Fruit fly (Drosophila melanogaster) whole organism, embryonic: Measurements from ENCODE around the gene Glut3.

ENCODE experiments used
- Blimp-1 ChIP-seq: fragments of 200-800 bp; sonication (Bioruptor generic); optimal IDR thresholded peaks from 3 replicates; lab custom pipeline; 2018; ENCODE audit warnings: missing biosample characterization, missing genetic modification characterization, mild to moderate bottlenecking, moderate library complexity, missing genetic modification reagents
- CG11695 ChIP-seq: fragments of 200-800 bp; sonication (Bioruptor generic); IDR thresholded peaks from 3 replicates; pipeline ENCODE4 v1.3.6; 2022; ENCODE audit warnings: missing biosample characterization, missing genetic modification characterization
- CG11696 ChIP-seq: fragments of 200-800 bp; sonication (Bioruptor generic); IDR thresholded peaks from 2 replicates; pipeline ENCODE4 v1.3.6; 2022; ENCODE audit warnings: missing biosample characterization, missing genetic modification characterization
- CG14667 ChIP-seq: fragments of 200-800 bp; sonication (Bioruptor generic); IDR thresholded peaks from 2 replicates; pipeline ENCODE4 v1.3.6; 2022; ENCODE audit warnings: missing biosample characterization, missing genetic modification characterization
- CG1529 ChIP-seq: fragments of 200-800 bp; sonication (Bioruptor generic); optimal IDR thresholded peaks from 3 replicates; lab custom pipeline; 2018; ENCODE audit warnings: missing biosample characterization, missing genetic modification characterization
- CG16863 ChIP-seq: fragments of 200-800 bp; sonication (Bioruptor generic); optimal IDR thresholded peaks from 3 replicates; lab custom pipeline; 2016; ENCODE audit warnings: missing biosample characterization, missing genetic modification characterization
- CG17612 ChIP-seq: fragments of 200-800 bp; sonication (Bioruptor generic); IDR thresholded peaks from 2 replicates; pipeline ENCODE4 v1.3.6; 2022; ENCODE audit warnings: missing biosample characterization, missing genetic modification characterization
- CG18619 ChIP-seq: fragments of 200-800 bp; sonication (Bioruptor generic); optimal IDR thresholded peaks from 3 replicates; lab custom pipeline; 2017; ENCODE audit warnings: missing biosample characterization, mild to moderate bottlenecking, missing genetic modification characterization
- CG2678 ChIP-seq: fragments of 200-800 bp; sonication (Bioruptor generic); optimal IDR thresholded peaks from 3 replicates; lab custom pipeline; 2019; ENCODE audit warnings: missing biosample characterization, mild to moderate bottlenecking, missing genetic modification characterization, moderate library complexity
- CG2889 ChIP-seq: fragments of 200-800 bp; sonication (Bioruptor generic); IDR thresholded peaks from 3 replicates; pipeline ENCODE4 v1.3.6; 2022; ENCODE audit warnings: missing biosample characterization, missing genetic modification characterization
- CG30403 ChIP-seq: fragments of 200-800 bp; sonication (Bioruptor generic); optimal IDR thresholded peaks from 3 replicates; lab custom pipeline; 2016; ENCODE audit warnings: missing biosample characterization, missing genetic modification characterization
- CG33557 ChIP-seq: fragments of 200-800 bp; sonication (Bioruptor generic); optimal IDR thresholded peaks from 2 replicates; lab custom pipeline; 2019; ENCODE audit warnings: missing biosample characterization, mild to moderate bottlenecking, missing genetic modification characterization, moderate library complexity
- CG34422 ChIP-seq: fragments of 200-800 bp; sonication (Bioruptor generic); IDR thresholded peaks from 3 replicates; pipeline ENCODE4 v1.3.6; 2022; ENCODE audit warnings: missing biosample characterization, missing genetic modification characterization
- CG3847 ChIP-seq: fragments of 200-800 bp; sonication (Bioruptor generic); IDR thresholded peaks from 2 replicates; pipeline ENCODE4 v1.3.6; 2022; ENCODE audit warnings: missing biosample characterization, missing genetic modification characterization
- CG4820 ChIP-seq: fragments of 200-800 bp; sonication (Bioruptor generic); optimal IDR thresholded peaks from 3 replicates; lab custom pipeline; 2016; ENCODE audit warnings: missing biosample characterization, missing genetic modification characterization
- CG7271 ChIP-seq: fragments of 200-800 bp; sonication (Bioruptor generic); optimal IDR thresholded peaks from 2 replicates; lab custom pipeline; 2018; ENCODE audit warnings: missing biosample characterization, mild to moderate bottlenecking, missing genetic modification characterization, moderate library complexity
- CG7357 ChIP-seq: fragments of 200-800 bp; sonication (Bioruptor generic); IDR thresholded peaks from 3 replicates; pipeline ENCODE4 v1.3.6; 2022; ENCODE audit warnings: missing biosample characterization, missing genetic modification characterization
- CG7839 ChIP-seq: fragments of 200-800 bp; sonication (Bioruptor generic); optimal IDR thresholded peaks from 3 replicates; lab custom pipeline; 2018; ENCODE audit warnings: missing biosample characterization, mild to moderate bottlenecking, missing genetic modification characterization, moderate library complexity
- CG8924 ChIP-seq: fragments of 200-800 bp; optimal IDR thresholded peaks from 3 replicates; lab custom pipeline; 2019; ENCODE audit warnings: missing biosample characterization, mild to moderate bottlenecking, missing genetic modification characterization, moderate library complexity
- CG9215 ChIP-seq: fragments of 200-800 bp; sonication (Bioruptor generic); IDR thresholded peaks from 2 replicates; pipeline ENCODE4 v1.3.6; 2022; ENCODE audit warnings: missing biosample characterization, missing genetic modification characterization
- CkIIα-i1 ChIP-seq: fragments of 200-800 bp; sonication (Bioruptor generic); IDR thresholded peaks from 2 replicates; pipeline ENCODE4 v1.3.6; 2022; ENCODE audit warnings: missing biosample characterization, missing genetic modification characterization
- H15 ChIP-seq: fragments of 200-800 bp; sonication (Bioruptor generic); IDR thresholded peaks from 3 replicates; pipeline ENCODE4 v1.3.6; 2022; ENCODE audit warnings: missing biosample characterization, missing genetic modification characterization
- HLH3B ChIP-seq: fragments of 200-800 bp; sonication (Bioruptor generic); IDR thresholded peaks from 2 replicates; pipeline ENCODE4 v1.3.6; 2022; ENCODE audit warnings: missing biosample characterization, missing genetic modification characterization
- Hr51 ChIP-seq, 2 experiments: fragments of 200-800 bp; sonication (Bioruptor generic); optimal IDR thresholded peaks; 2 replicates in 1 of 2; 3 replicates in 1 of 2; lab custom pipeline; 2016 to 2018; ENCODE audit warnings: missing biosample characterization in 2 of 2, missing genetic modification characterization in 2 of 2, mild to moderate bottlenecking in 1 of 2, moderate library complexity in 1 of 2
- MTF-1 ChIP-seq: fragments of 200-800 bp; sonication (Bioruptor generic); optimal IDR thresholded peaks from 2 replicates; lab custom pipeline; 2018; ENCODE audit warnings: missing biosample characterization, mild to moderate bottlenecking, missing genetic modification characterization, borderline replicate concordance
- Meics ChIP-seq: fragments of 200-800 bp; sonication (Bioruptor generic); optimal IDR thresholded peaks from 2 replicates; lab custom pipeline; 2017; ENCODE audit warnings: missing biosample characterization, mild to moderate bottlenecking, missing genetic modification characterization
- abd-A ChIP-seq: fragments of 200-800 bp; sonication (Bioruptor generic); optimal IDR thresholded peaks from 3 replicates; lab custom pipeline; 2019; ENCODE audit warnings: missing biosample characterization, mild to moderate bottlenecking, missing genetic modification characterization, moderate library complexity
- ase ChIP-seq: fragments of 200-800 bp; sonication (Bioruptor generic); IDR thresholded peaks from 3 replicates; pipeline ENCODE4 v1.3.6; 2022; ENCODE audit warnings: missing biosample characterization, missing genetic modification characterization
- br ChIP-seq: fragments of >200 bp; optimal IDR thresholded peaks from 2 replicates; lab custom pipeline; 2017
- caup ChIP-seq: fragments of 200-800 bp; sonication (Bioruptor generic); optimal IDR thresholded peaks from 3 replicates; lab custom pipeline; 2017; ENCODE audit warnings: missing biosample characterization, mild to moderate bottlenecking, missing genetic modification characterization, moderate library complexity; ENCODE audit not compliant: severe bottlenecking
- crp ChIP-seq, 2 experiments: fragments of 200-800 bp; sonication (Bioruptor generic); optimal IDR thresholded peaks; 2 replicates in 1 of 2; 3 replicates in 1 of 2; lab custom pipeline; 2017; ENCODE audit warnings: missing biosample characterization in 2 of 2, missing genetic modification characterization in 2 of 2, mild to moderate bottlenecking in 1 of 2, moderate library complexity in 1 of 2
- ewg ChIP-seq: fragments of 200-800 bp; sonication (Bioruptor generic); optimal IDR thresholded peaks from 3 replicates; lab custom pipeline; 2017; ENCODE audit warnings: mild to moderate bottlenecking, missing biosample characterization, missing genetic modification reagents, missing genetic modification characterization
- gfzf ChIP-seq: fragments of 200-800 bp; sonication (Bioruptor generic); optimal IDR thresholded peaks from 2 replicates; lab custom pipeline; 2016; ENCODE audit warnings: missing biosample characterization, mild to moderate bottlenecking, missing genetic modification characterization, moderate library complexity
- grau ChIP-seq: fragments of 200-800 bp; optimal IDR thresholded peaks from 3 replicates; lab custom pipeline; 2019; ENCODE audit warnings: missing biosample characterization, mild to moderate bottlenecking, missing genetic modification characterization, moderate library complexity
- kah ChIP-seq: fragments of 200-800 bp; sonication (Bioruptor generic); optimal IDR thresholded peaks from 2 replicates; lab custom pipeline; 2018; ENCODE audit warnings: missing biosample characterization, mild to moderate bottlenecking, missing genetic modification characterization
- klu ChIP-seq: fragments of 200-800 bp; sonication (Bioruptor generic); IDR thresholded peaks from 2 replicates; pipeline ENCODE4 v1.3.6; 2022; ENCODE audit warnings: missing biosample characterization, missing genetic modification characterization
- kni ChIP-seq: fragments of 200-800 bp; sonication (Bioruptor generic); optimal IDR thresholded peaks from 3 replicates; lab custom pipeline; 2017; ENCODE audit warnings: mild to moderate bottlenecking, missing biosample characterization, missing genetic modification reagents, missing genetic modification characterization
- phol ChIP-seq: fragments of 200-800 bp; sonication (Bioruptor generic); optimal IDR thresholded peaks from 3 replicates; lab custom pipeline; 2018; ENCODE audit warnings: missing biosample characterization, mild to moderate bottlenecking, missing genetic modification characterization, moderate library complexity
- pita ChIP-seq: fragments of 200-800 bp; sonication (Bioruptor generic); optimal IDR thresholded peaks from 2 replicates; lab custom pipeline; 2017; ENCODE audit warnings: missing biosample characterization, mild to moderate bottlenecking, missing genetic modification characterization
- row ChIP-seq: fragments of 200-800 bp; sonication (Bioruptor generic); IDR thresholded peaks from 3 replicates; pipeline ENCODE4 v1.3.6; 2022; ENCODE audit warnings: missing biosample characterization, missing genetic modification characterization
- sens-2 ChIP-seq: fragments of 200-800 bp; sonication (Bioruptor generic); IDR thresholded peaks from 2 replicates; pipeline ENCODE4 v1.3.6; 2022; ENCODE audit warnings: missing biosample characterization, missing genetic modification characterization
- ssp ChIP-seq: fragments of 200-800 bp; sonication (Bioruptor generic); IDR thresholded peaks from 2 replicates; pipeline ENCODE4 v1.3.6; 2022; ENCODE audit warnings: missing biosample characterization, missing genetic modification characterization
- tin ChIP-seq: fragments of 200-800 bp; sonication (Bioruptor generic); optimal IDR thresholded peaks from 3 replicates; lab custom pipeline; 2016; ENCODE audit warnings: missing biosample characterization, missing genetic modification characterization
- tna ChIP-seq: fragments of 200-800 bp; sonication (Bioruptor generic); IDR thresholded peaks from 2 replicates; pipeline ENCODE4 v1.3.6; 2022; ENCODE audit warnings: missing biosample characterization, missing genetic modification characterization; ENCODE audit not compliant: partially characterized antibody

The Glut3 gene

dm6 chr3R:16771572-16772425 lies 16.3 kb upstream of the Glut3 start (continued):
- TF ChIP-seq H15: 0 out of 3 replicates have a peak, but pooled peaks have one; percentile 29
- TF ChIP-seq MTF-1 (GFP tag; lab: Kevin White, UChicago): peak; percentile 1
- TF ChIP-seq CG17612 (GFP tag; lab: Robert Waterston, UW): no peak
- TF ChIP-seq CG8924 (tag; lab: Kevin White, UChicago): peak; percentile 73
- TF ChIP-seq CG1529 (GFP tag; lab: Kevin White, UChicago): peak; percentile 40
- peak; percentile 5 for TF ChIP-seq Meics (GFP tag; lab: Kevin White, UChicago)
- TF ChIP-seq tin (GFP tag; lab: Kevin White, UChicago): peak; percentile 16
- TF ChIP-seq CG11695 (GFP tag; lab: Robert Waterston, UW): 0 out of 3 replicates have a peak, but pooled peaks have one; percentile 29
- TF ChIP-seq abd-A (tag; lab: Kevin White, UChicago): peak; percentile 76
- TF ChIP-seq grau (tag; lab: Kevin White, UChicago): peak; percentile 64
- peak; percentile 65 for TF ChIP-seq row
- peak; percentile 70 for TF ChIP-seq phol (tag; lab: Kevin White, UChicago)
- peak; percentile 18; the same call in 1 of the 2 replicates for TF ChIP-seq HLH3B (GFP tag; lab: Robert Waterston, UW)
- peak; percentile 65 for TF ChIP-seq Blimp-1 (GFP tag; lab: Kevin White, UChicago)
- TF ChIP-seq CG7839 (tag; lab: Kevin White, UChicago): peak; percentile 64
- no peak for TF ChIP-seq CkIIα-i1 (GFP tag; lab: Robert Waterston, UW)
- TF ChIP-seq CG4820: peak; percentile 22
- TF ChIP-seq CG16863 (GFP tag; lab: Kevin White, UChicago): no peak
- no peak for TF ChIP-seq ewg
- TF ChIP-seq pita (GFP tag; lab: Kevin White, UChicago): no peak
- no peak for TF ChIP-seq CG14667 (GFP tag; lab: Robert Waterston, UW)
- TF ChIP-seq CG34422 (GFP tag; lab: Robert Waterston, UW): no peak
- no peak for TF ChIP-seq gfzf (GFP tag; lab: Kevin White, UChicago)
- no peak for TF ChIP-seq ase (GFP tag; lab: Robert Waterston, UW)
- TF ChIP-seq kah (GFP tag; lab: Kevin White, UChicago): peak; percentile 8
- peak; percentile 75 for TF ChIP-seq CG33557
- no peak for TF ChIP-seq CG9215 (GFP tag; lab: Robert Waterston, UW)
- no peak for TF ChIP-seq crp (GFP tag; optimal IDR thresholded peaks at IDR 0.05; lab: Kevin White, UChicago)
- TF ChIP-seq CG11696 (GFP tag; lab: Robert Waterston, UW): no peak
- no peak for TF ChIP-seq br (lab: Kevin White, UChicago)
- no peak for TF ChIP-seq CG3847
- TF ChIP-seq caup (GFP tag; lab: Kevin White, UChicago): no peak
- no peak for TF ChIP-seq ssp
- no peak for TF ChIP-seq tna (GFP tag; lab: Robert Waterston, UW)
- peak; percentile 67 for TF ChIP-seq CG2678
- TF ChIP-seq CG2889 (GFP tag; lab: Robert Waterston, UW): no peak
- TF ChIP-seq CG7271 (tag; lab: Kevin White, UChicago): peak; percentile 32
- TF ChIP-seq CG18619: peak; percentile 21
- TF ChIP-seq Hr51 (GFP tag; optimal IDR thresholded peaks at IDR 0.05; lab: Kevin White, UChicago): peak in 1 of 2 experiments; percentile 44
- TF ChIP-seq CG30403 (GFP tag; lab: Kevin White, UChicago): peak; percentile 36
- no peak for TF ChIP-seq klu (GFP tag; lab: Robert Waterston, UW)
- TF ChIP-seq kni: peak; percentile 93
- no peak for TF ChIP-seq sens-2 (GFP tag; lab: Robert Waterston, UW)
- peak; percentile 36; the same call in 1 of the 3 replicates for TF ChIP-seq CG7357 (GFP tag; lab: Robert Waterston, UW)
